Worm (Caenorhabditis elegans): ENCODE results near the gene ife-1.

ce11 chrIII:13385850-13386249, 42.6 kb downstream of the ife-1 start, which contains the start of gene T03F6.4:
- no peak for TF ChIP-seq pha-4 (tag; optimal IDR thresholded peaks at IDR 0.05)
- TF ChIP-seq F23B12.7 (tag; optimal IDR thresholded peaks at IDR 0.05; ENCODE audit: insufficient read depth) = no peak
- TF ChIP-seq hmg-1.2 (GFP tag; IDR thresholded peaks at IDR 0.05) = no peak
- TF ChIP-seq ztf-3 (GFP tag; optimal IDR thresholded peaks at IDR 0.05) = no peak
- TF ChIP-seq xnd-1 (tag; optimal IDR thresholded peaks at IDR 0.05) = no peak
- TF ChIP-seq ztf-25 (GFP tag; IDR thresholded peaks at IDR 0.05) = no peak
- TF ChIP-seq dpl-1 (GFP tag; optimal IDR thresholded peaks at IDR 0.05) = no peak
- TF ChIP-seq F57C9.4 (tag; optimal IDR thresholded peaks at IDR 0.05) = no peak
- no peak for TF ChIP-seq T07F8.4 (tag; optimal IDR thresholded peaks at IDR 0.05)
- no peak for TF ChIP-seq chd-7 (tag; optimal IDR thresholded peaks at IDR 0.05)
- TF ChIP-seq egrh-3 (GFP tag; IDR thresholded peaks at IDR 0.05) = no peak
- TF ChIP-seq attf-3 (GFP tag; conservative IDR thresholded peaks at IDR 0.05) = no peak
- no peak for TF ChIP-seq somi-1 (GFP tag; optimal IDR thresholded peaks at IDR 0.05)
- TF ChIP-seq K11D2.4 (GFP tag; IDR thresholded peaks at IDR 0.05) = no peak
